Fruit fly (Drosophila melanogaster): ENCODE data around the gene Sbf.

- no peak for TF ChIP-seq Ets98B (GFP tag; IDR thresholded peaks at IDR 0.05)
- TF ChIP-seq CG17806 (tag; optimal IDR thresholded peaks at IDR 0.05): no peak
- TF ChIP-seq Pif1B (GFP tag; optimal IDR thresholded peaks at IDR 0.05): no peak
- TF ChIP-seq CG34367 (tag; optimal IDR thresholded peaks at IDR 0.05): no peak
- no peak for TF ChIP-seq CG15710 (tag; optimal IDR thresholded peaks at IDR 0.05)
- TF ChIP-seq EcR (GFP tag; optimal IDR thresholded peaks at IDR 0.05): no peak
- TF ChIP-seq gl (tag; optimal IDR thresholded peaks at IDR 0.05): no peak
- TF ChIP-seq CG12605 (GFP tag; IDR thresholded peaks at IDR 0.05): no peak
- TF ChIP-seq Snoo (tag; optimal IDR thresholded peaks at IDR 0.05): peak; percentile 22
- no peak for TF ChIP-seq Pif1A (GFP tag; optimal IDR thresholded peaks at IDR 0.05)
Measured at dm6 chr3R:11805584-11805983, 8.8 kb upstream of the Sbf start.

All from whole organism, pupa.